Worm (Caenorhabditis elegans) whole organism, late embryonic: ENCODE measurements around the gene par-4.

ENCODE experiments used
- Y22D7AL.16 ChIP-seq: sonication (generic microtip); optimal IDR thresholded peaks from 2 replicates; lab custom pipeline; 2016; ENCODE audit warnings: missing genetic modification characterization, missing compliant biosample characterization
- ceh-19 ChIP-seq: fragments of 200-800 bp; sonication (Bioruptor generic); optimal IDR thresholded peaks from 2 replicates; lab custom pipeline; 2018; ENCODE audit warnings: mild to moderate bottlenecking, missing genetic modification characterization, missing compliant biosample characterization
- ceh-22 ChIP-seq: sonication (generic microtip); optimal IDR thresholded peaks from 2 replicates; lab custom pipeline; 2017; ENCODE audit warnings: missing biosample characterization, missing genetic modification characterization
- ceh-31 ChIP-seq: sonication (generic microtip); optimal IDR thresholded peaks from 2 replicates; lab custom pipeline; 2016; ENCODE audit warnings: missing genetic modification characterization, missing compliant biosample characterization
- ceh-45 ChIP-seq: fragments of 200-800 bp; sonication (Bioruptor generic); IDR thresholded peaks from 2 replicates; pipeline ENCODE4 v1.3.6; 2022; ENCODE audit warnings: missing genetic modification reagents, missing genetic modification characterization, missing compliant biosample characterization
- hlh-6 ChIP-seq: sonication (generic microtip); optimal IDR thresholded peaks from 2 replicates; lab custom pipeline; 2016; ENCODE audit warnings: missing genotype, missing genetic modification characterization, missing compliant biosample characterization
- nhr-11 ChIP-seq: fragments of 150-350 bp; optimal IDR thresholded peaks from 2 replicates; lab custom pipeline; 2014; ENCODE audit warnings: missing biosample characterization, missing genetic modification characterization
- pag-3 ChIP-seq: sonication (generic microtip); optimal IDR thresholded peaks from 2 replicates; lab custom pipeline; 2016; ENCODE audit warnings: missing compliant biosample characterization, missing genetic modification characterization, borderline replicate concordance
- pha-2 ChIP-seq: sonication (generic microtip); optimal IDR thresholded peaks from 2 replicates; lab custom pipeline; 2017; ENCODE audit warnings: mild to moderate bottlenecking, missing genetic modification characterization, missing compliant biosample characterization
- pqm-1 ChIP-seq: sonication (generic microtip); optimal IDR thresholded peaks from 2 replicates; lab custom pipeline; 2016; ENCODE audit warnings: missing genetic modification characterization, missing compliant biosample characterization
- rnt-1 ChIP-seq: sonication (generic microtip); optimal IDR thresholded peaks from 2 replicates; lab custom pipeline; 2016; ENCODE audit warnings: missing genetic modification characterization, missing compliant biosample characterization
- unc-42 ChIP-seq: sonication (generic microtip); optimal IDR thresholded peaks from 2 replicates; lab custom pipeline; 2016; ENCODE audit warnings: missing genotype, missing genetic modification characterization, missing compliant biosample characterization
- unc-86 ChIP-seq: sonication (generic microtip); optimal IDR thresholded peaks from 2 replicates; lab custom pipeline; 2016; ENCODE audit warnings: missing genetic modification characterization, missing compliant biosample characterization

DNA sequence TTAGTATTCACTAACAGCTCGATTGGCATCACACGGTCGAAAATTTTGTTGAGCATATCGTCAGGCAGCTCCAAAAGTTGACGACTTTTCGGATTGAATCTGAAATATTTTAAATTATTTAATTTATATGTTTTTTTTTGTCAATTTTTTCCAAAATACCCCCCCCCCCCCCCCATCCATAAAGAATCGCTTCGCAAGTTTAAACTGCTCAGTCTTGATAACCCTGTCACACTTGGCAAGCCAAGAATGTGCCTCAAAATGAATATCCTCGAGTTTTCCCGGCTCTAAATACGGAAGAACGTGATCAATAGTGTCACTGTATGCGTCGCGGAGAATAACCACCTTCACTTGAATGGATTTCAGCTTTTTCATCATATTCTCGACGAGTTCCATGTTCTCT is 34.7 kb downstream of the par-4 start, which contains the start of gene Y37H2A.18:
- TF ChIP-seq nhr-11 (tag; lab: Kevin White, UChicago) (no peak), pag-3 (tag; lab: Kevin White, UChicago) (no peak), pqm-1 (no peak), ceh-19 (GFP tag; lab: Kevin White, UChicago) (no peak), ceh-45 (GFP tag; lab: Robert Waterston, UW) (no peak), unc-42 (tag; lab: Kevin White, UChicago) (no peak), Y22D7AL.16 (tag; lab: Kevin White, UChicago) (no peak), ceh-31 (tag; lab: Kevin White, UChicago) (no peak), hlh-6 (tag; lab: Kevin White, UChicago) (no peak), unc-86 (tag; lab: Kevin White, UChicago) (no peak), pha-2 (no peak), rnt-1 (no peak), ceh-22 (tag; lab: Kevin White, UChicago) (no peak)
